Worm (Caenorhabditis elegans) whole organism, L3 larva: ENCODE measurements around the gene srv-21.
A peak's percentile ranks its signal among the peaks of the same experiment; 100 is the strongest.

Experiments
- R02D3.7 ChIP-seq: fragments of 150-350 bp; optimal IDR thresholded peaks from 2 replicates; lab custom pipeline; 2014; ENCODE audit warnings: missing biosample characterization, missing genetic modification characterization
- ZK546.5 ChIP-seq: sonication (generic microtip); optimal IDR thresholded peaks from 2 replicates; lab custom pipeline; 2017; ENCODE audit warnings: missing biosample characterization, missing genetic modification characterization
- ceh-28 ChIP-seq: fragments of 150-350 bp; optimal IDR thresholded peaks from 2 replicates; lab custom pipeline; 2014; ENCODE audit warnings: missing biosample characterization, missing genetic modification reagents, missing genetic modification characterization
- ceh-82 ChIP-seq: fragments of 150-350 bp; optimal IDR thresholded peaks from 2 replicates; lab custom pipeline; 2014; ENCODE audit warnings: missing biosample characterization, missing genetic modification characterization
- ceh-9 ChIP-seq: sonication (generic microtip); optimal IDR thresholded peaks from 2 replicates; lab custom pipeline; 2018; ENCODE audit warnings: missing biosample characterization, missing genetic modification characterization
- daf-12 ChIP-seq: fragments of 150-350 bp; optimal IDR thresholded peaks from 2 replicates; lab custom pipeline; 2014; ENCODE audit warnings: missing biosample characterization, missing genetic modification reagents, missing genetic modification characterization
- egl-27 ChIP-seq: sonication (generic microtip); optimal IDR thresholded peaks from 4 replicates; lab custom pipeline; 2017; ENCODE audit warnings: missing biosample characterization, missing genetic modification reagents, missing genetic modification characterization
- egl-5 ChIP-seq: fragments of 150-350 bp; optimal IDR thresholded peaks from 2 replicates; lab custom pipeline; 2017; ENCODE audit warnings: missing biosample characterization, missing genetic modification reagents, missing genetic modification characterization, inconsistent platforms
- elt-1 ChIP-seq: fragments of 150-350 bp; optimal IDR thresholded peaks from 2 replicates; lab custom pipeline; 2014; ENCODE audit warnings: missing biosample characterization, missing genetic modification characterization
- elt-3 ChIP-seq, 3 experiments: fragments of 150-350 bp in 1 of 3; sonication (generic microtip) in 2 of 3; optimal IDR thresholded peaks; 2 replicates in 2 of 3; 4 replicates in 1 of 3; lab custom pipeline; 2014 to 2017; ENCODE audit warnings: missing biosample characterization in 3 of 3, missing genetic modification characterization in 3 of 3
- fkh-2 ChIP-seq: fragments of 150-350 bp; optimal IDR thresholded peaks from 2 replicates; lab custom pipeline; 2014; ENCODE audit warnings: missing biosample characterization, missing genetic modification reagents, missing genetic modification characterization
- hmg-11 ChIP-seq: sonication (generic microtip); optimal IDR thresholded peaks from 2 replicates; lab custom pipeline; 2016; ENCODE audit warnings: missing genetic modification characterization, missing compliant biosample characterization
- jun-1 ChIP-seq: fragments of 150-350 bp; optimal IDR thresholded peaks from 2 replicates; lab custom pipeline; 2014; ENCODE audit warnings: missing biosample characterization, missing genetic modification reagents, missing genetic modification characterization
- lin-15B ChIP-seq: fragments of 150-350 bp; optimal IDR thresholded peaks from 2 replicates; lab custom pipeline; 2014; ENCODE audit warnings: missing biosample characterization, missing genetic modification characterization
- lin-39 ChIP-seq: fragments of 150-350 bp; optimal IDR thresholded peaks from 2 replicates; lab custom pipeline; 2018; ENCODE audit warnings: missing biosample characterization, missing genetic modification reagents, missing genetic modification characterization
- mdl-1 ChIP-seq: fragments of 150-350 bp; optimal IDR thresholded peaks from 2 replicates; lab custom pipeline; 2014; ENCODE audit warnings: missing biosample characterization, missing genetic modification characterization
- mml-1 ChIP-seq: fragments of 150-350 bp; sonication (generic microtip); optimal IDR thresholded peaks from 3 replicates; lab custom pipeline; 2014; ENCODE audit warnings: missing biosample characterization, missing genetic modification characterization
- nfya-1 ChIP-seq: sonication (generic microtip); optimal IDR thresholded peaks from 2 replicates; lab custom pipeline; 2017; ENCODE audit warnings: missing genetic modification characterization, mild to moderate bottlenecking, missing compliant biosample characterization, antibody characterized with exemption, moderate library complexity; ENCODE audit not compliant: insufficient read depth
- nhr-11 ChIP-seq: fragments of 150-350 bp; optimal IDR thresholded peaks from 2 replicates; lab custom pipeline; 2014; ENCODE audit warnings: missing biosample characterization, missing genetic modification characterization
- nhr-23 ChIP-seq: fragments of 150-350 bp; optimal IDR thresholded peaks from 2 replicates; lab custom pipeline; 2014; ENCODE audit warnings: missing biosample characterization, missing genetic modification reagents, missing genetic modification characterization
- nhr-25 ChIP-seq: sonication (generic microtip); optimal IDR thresholded peaks from 2 replicates; lab custom pipeline; 2017; ENCODE audit warnings: missing biosample characterization, missing genetic modification characterization
- nhr-28 ChIP-seq: fragments of 150-350 bp; optimal IDR thresholded peaks from 2 replicates; lab custom pipeline; 2014; ENCODE audit warnings: missing biosample characterization, missing genetic modification characterization
- nhr-43 ChIP-seq: sonication (generic microtip); optimal IDR thresholded peaks from 2 replicates; lab custom pipeline; 2016; ENCODE audit warnings: mild to moderate bottlenecking, missing genetic modification characterization, missing compliant biosample characterization; ENCODE audit not compliant: poor library complexity, severe bottlenecking
- nhr-67 ChIP-seq: fragments of 150-350 bp; optimal IDR thresholded peaks from 2 replicates; lab custom pipeline; 2014; ENCODE audit warnings: missing biosample characterization, missing genetic modification characterization
- nhr-77 ChIP-seq: fragments of 150-350 bp; optimal IDR thresholded peaks from 2 replicates; lab custom pipeline; 2014; ENCODE audit warnings: missing biosample characterization, missing genetic modification characterization
- pha-4 ChIP-seq: fragments of 150-350 bp; optimal IDR thresholded peaks from 2 replicates; lab custom pipeline; 2014; ENCODE audit warnings: missing biosample characterization, missing genetic modification reagents, missing genetic modification characterization
- pqm-1 ChIP-seq: fragments of 150-350 bp; optimal IDR thresholded peaks from 2 replicates; lab custom pipeline; 2017; ENCODE audit warnings: missing biosample characterization, missing genetic modification characterization, inconsistent platforms
- sea-2 ChIP-seq: fragments of 150-350 bp; sonication (generic microtip); optimal IDR thresholded peaks from 4 replicates; lab custom pipeline; 2014; ENCODE audit warnings: missing biosample characterization, missing genetic modification reagents, missing genetic modification characterization
- skn-1 ChIP-seq: fragments of 150-350 bp; optimal IDR thresholded peaks from 2 replicates; lab custom pipeline; 2014; ENCODE audit warnings: missing biosample characterization, missing genetic modification characterization
- tbx-2 ChIP-seq: sonication (generic microtip); optimal IDR thresholded peaks from 2 replicates; lab custom pipeline; 2016; ENCODE audit warnings: mild to moderate bottlenecking, missing genetic modification characterization, missing compliant biosample characterization
- unc-39 ChIP-seq: sonication (generic microtip); optimal IDR thresholded peaks from 4 replicates; lab custom pipeline; 2017; ENCODE audit warnings: missing biosample characterization, missing genetic modification characterization
- unc-62 ChIP-seq: fragments of 150-350 bp; sonication (generic microtip); optimal IDR thresholded peaks from 4 replicates; lab custom pipeline; 2014; ENCODE audit warnings: missing biosample characterization, missing genetic modification reagents, missing genetic modification characterization
- zag-1 ChIP-seq: fragments of 150-350 bp; optimal IDR thresholded peaks from 2 replicates; lab custom pipeline; 2014; ENCODE audit warnings: missing biosample characterization, missing genetic modification characterization
- ztf-11 ChIP-seq: fragments of 150-350 bp; optimal IDR thresholded peaks from 2 replicates; lab custom pipeline; 2014; ENCODE audit warnings: missing biosample characterization, missing genetic modification characterization

Gene srv-21

DNA sequence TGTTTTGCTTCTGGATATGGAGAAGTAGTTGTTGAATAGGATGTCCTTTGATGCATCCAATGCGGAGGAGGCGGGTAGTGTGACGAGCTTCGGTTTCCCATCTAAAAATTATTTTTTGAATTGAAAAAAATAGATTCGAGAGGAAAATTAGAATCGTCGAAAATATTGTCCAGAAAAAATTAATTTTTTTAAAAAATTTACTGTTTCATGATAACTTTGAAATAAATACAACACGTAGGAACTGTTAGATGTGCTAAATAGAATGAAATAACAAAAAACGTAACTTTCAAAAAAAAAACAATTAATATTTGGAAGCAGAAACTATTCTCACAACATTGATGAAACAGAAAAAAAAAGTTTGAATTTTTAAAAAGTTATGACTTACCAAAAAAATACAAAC is 17.3 kb downstream of the srv-21 start, which contains the start of gene C06E7.4:
Gene C06E7.4, minus strand, starts transcription at position 101 of the 400 bp plus-strand sequence.
- TF ChIP-seq mdl-1 (tag; lab: Kevin White, UChicago) (no peak), unc-39 (tag; lab: Kevin White, UChicago) (no peak), skn-1 (tag; lab: Kevin White, UChicago) (no peak), egl-5 (tag; lab: Kevin White, UChicago) (no peak), sea-2 (no peak), nfya-1 (no peak), ztf-11 (tag; lab: Kevin White, UChicago) (no peak), egl-27 (tag; lab: Kevin White, UChicago) (no peak), elt-3 (tag; optimal IDR thresholded peaks at IDR 0.05; lab: Kevin White, UChicago) (no peak), ZK546.5 (tag; lab: Kevin White, UChicago) (no peak), nhr-23 (no peak), nhr-11 (tag; lab: Kevin White, UChicago) (no peak), tbx-2 (no peak), lin-39 (tag; lab: Kevin White, UChicago) (no peak), ceh-28 (tag; lab: Kevin White, UChicago) (no peak), R02D3.7 (tag; lab: Kevin White, UChicago) (no peak), daf-12 (tag; lab: Kevin White, UChicago) (no peak)

DNA sequence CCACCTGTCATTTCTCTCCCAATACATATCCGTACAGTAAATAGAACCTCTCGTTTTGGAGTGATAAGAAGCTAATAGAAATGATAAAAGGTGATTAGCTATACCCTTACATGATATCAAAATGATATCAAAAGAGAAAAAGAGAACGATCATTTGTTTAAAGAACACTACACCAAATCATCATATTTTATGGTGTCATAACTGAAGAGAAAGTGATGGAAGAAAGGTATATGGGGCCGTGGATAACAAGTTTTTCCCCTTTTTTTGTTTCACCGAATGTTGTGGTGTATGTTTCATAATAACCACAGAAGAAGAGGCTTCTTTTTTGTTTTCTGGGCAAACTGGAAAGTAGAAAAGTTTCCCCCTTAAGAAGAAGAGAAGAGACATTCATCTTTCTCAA is 18.9 kb downstream of the srv-21 start:
- TF ChIP-seq elt-3 (tag; optimal IDR thresholded peaks at IDR 0.05; lab: Kevin White, UChicago) (peak in 1 of 3 experiments; percentile 78), nhr-23 (peak; percentile 72), nhr-43 (peak; percentile 41), ceh-9 (tag; lab: Kevin White, UChicago) (no peak), nhr-77 (tag; lab: Kevin White, UChicago) (no peak)

DNA sequence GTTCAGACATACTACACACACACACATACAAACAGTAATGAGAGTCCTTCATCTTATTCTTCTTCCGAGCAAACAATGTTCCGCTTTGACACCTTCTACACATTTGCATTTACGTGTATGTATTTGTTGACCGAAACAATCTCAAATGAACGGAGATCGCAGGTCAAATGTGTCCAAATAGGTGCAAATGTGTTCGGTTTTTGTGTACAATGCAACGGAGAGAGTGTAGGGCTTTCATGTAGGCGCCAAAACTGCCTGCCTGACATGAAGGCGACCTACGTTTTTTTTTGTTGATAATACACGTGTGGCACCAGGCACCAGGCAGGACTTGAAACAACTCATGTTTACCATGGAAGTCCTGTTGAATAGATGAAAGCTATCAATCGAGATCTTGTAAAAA is 20.2 kb downstream of the srv-21 start:
- TF ChIP-seq tbx-2 (no peak), mdl-1 (tag; lab: Kevin White, UChicago) (no peak), fkh-2 (no peak), nhr-67 (tag; lab: Kevin White, UChicago) (no peak), pqm-1 (tag; lab: Kevin White, UChicago) (no peak), pha-4 (tag; lab: Kevin White, UChicago) (no peak), nhr-28 (tag; lab: Kevin White, UChicago) (no peak), ztf-11 (tag; lab: Kevin White, UChicago) (no peak), ZK546.5 (tag; lab: Kevin White, UChicago) (no peak), unc-62 (GFP tag; lab: Kevin White, UChicago) (no peak), elt-1 (no peak), nhr-25 (tag; lab: Kevin White, UChicago) (no peak), mml-1 (tag; lab: Kevin White, UChicago) (no peak)

DNA sequence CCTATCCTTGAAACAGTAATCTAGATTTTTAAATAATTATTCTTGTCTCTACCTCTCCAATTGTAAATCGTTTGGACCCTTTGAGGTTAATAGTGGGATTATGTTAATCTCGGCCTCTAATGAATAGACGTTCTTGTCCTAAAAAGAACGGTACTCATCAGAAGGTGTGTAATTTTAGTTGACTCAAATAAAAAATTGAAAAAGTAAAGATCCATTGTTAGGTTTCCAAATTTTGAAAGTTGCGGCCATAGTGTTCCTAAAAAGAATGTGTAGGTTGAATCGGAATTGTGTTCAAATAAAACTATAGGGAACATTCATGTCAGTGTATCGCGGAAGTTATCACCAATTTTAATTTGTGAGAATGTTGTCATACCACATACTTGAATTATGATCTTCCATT is 21.5 kb downstream of the srv-21 start:
- no peak for TF ChIP-seq ZK546.5 (tag; lab: Kevin White, UChicago)
- no peak for TF ChIP-seq fkh-2
- TF ChIP-seq nhr-43 = no peak
- no peak for TF ChIP-seq unc-39 (tag; lab: Kevin White, UChicago)
- TF ChIP-seq hmg-11 = no peak
- TF ChIP-seq R02D3.7 (tag; lab: Kevin White, UChicago) = no peak
- no peak for TF ChIP-seq elt-3 (tag; optimal IDR thresholded peaks at IDR 0.05; lab: Kevin White, UChicago)
- TF ChIP-seq skn-1 (tag; lab: Kevin White, UChicago) = no peak
- TF ChIP-seq jun-1 (tag; lab: Kevin White, UChicago) = no peak
- no peak for TF ChIP-seq ceh-82 (tag; lab: Kevin White, UChicago)

DNA sequence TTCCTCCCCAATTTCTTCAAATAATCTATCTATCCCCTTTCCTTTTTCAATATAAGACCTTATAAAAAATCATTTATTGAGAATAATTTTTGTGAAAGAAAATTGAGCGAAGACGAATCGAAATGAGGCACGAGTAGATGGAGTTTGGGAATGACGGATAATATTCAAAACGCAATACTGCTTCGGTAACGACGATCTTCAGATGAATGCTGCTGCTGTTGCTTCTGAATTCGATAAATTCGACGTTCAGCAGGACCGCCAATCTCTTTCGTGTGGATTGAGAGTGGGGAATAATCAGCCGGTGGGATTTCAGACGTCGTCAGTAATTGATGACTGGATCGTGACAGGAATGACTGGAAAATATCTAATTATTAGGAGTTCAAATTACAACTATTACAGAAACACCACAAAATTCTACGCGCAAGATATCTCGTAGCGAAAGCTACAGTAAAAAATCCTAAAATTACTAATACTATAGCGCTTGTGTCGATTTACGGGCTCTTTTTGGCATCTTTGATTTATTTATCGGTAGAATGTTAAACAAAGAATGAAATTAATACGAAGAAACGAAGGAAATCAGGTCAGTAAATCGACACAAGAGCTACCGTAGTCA is 26.3 kb downstream of the srv-21 start:
- no peak for TF ChIP-seq zag-1 (tag; lab: Kevin White, UChicago)
- no peak for TF ChIP-seq elt-1
- TF ChIP-seq hmg-11 = no peak
- no peak for TF ChIP-seq nhr-43
- no peak for TF ChIP-seq lin-15B (tag; lab: Kevin White, UChicago)
- TF ChIP-seq ceh-28 (tag; lab: Kevin White, UChicago) = no peak
- TF ChIP-seq jun-1 (tag; lab: Kevin White, UChicago) = no peak
